Worm (Caenorhabditis elegans) whole organism, midembryonic: ENCODE results near the gene Y44A6D.6.

Experiments used
- T22C8.4 ChIP-seq: fragments of 200-800 bp; sonication (Bioruptor generic); IDR thresholded peaks from 2 replicates; pipeline ENCODE4 v1.3.6; 2022; ENCODE audit warnings: missing genetic modification characterization, missing compliant biosample characterization
- cog-1 ChIP-seq: sonication (generic microtip); optimal IDR thresholded peaks from 2 replicates; lab custom pipeline; 2016; ENCODE audit warnings: missing genetic modification characterization, missing compliant biosample characterization
- flt-1 ChIP-seq: fragments of 200-800 bp; sonication (Bioruptor generic); IDR thresholded peaks from 2 replicates; pipeline ENCODE4 v1.3.6; 2022; ENCODE audit warnings: missing genetic modification characterization, missing compliant biosample characterization
- klf-2 ChIP-seq: fragments of 200-800 bp; sonication (Bioruptor generic); conservative IDR thresholded peaks from 2 replicates; pipeline ENCODE4 v1.3.6; 2022; ENCODE audit warnings: missing genetic modification reagents, missing genetic modification characterization, missing compliant biosample characterization
- med-1 ChIP-seq: sonication (generic microtip); optimal IDR thresholded peaks from 2 replicates; lab custom pipeline; 2017; ENCODE audit warnings: missing genetic modification characterization, mild to moderate bottlenecking, missing compliant biosample characterization, antibody characterized with exemption, missing genetic modification reagents; ENCODE audit not compliant: insufficient read depth
- ref-1 ChIP-seq: fragments of 200-800 bp; sonication (Bioruptor generic); conservative IDR thresholded peaks from 2 replicates; pipeline ENCODE4 v1.3.6; 2022; ENCODE audit warnings: missing genetic modification reagents, missing genetic modification characterization, missing compliant biosample characterization
- tab-1 ChIP-seq: fragments of 200-800 bp; sonication (Bioruptor generic); IDR thresholded peaks from 2 replicates; pipeline ENCODE4 v1.3.6; 2022; ENCODE audit warnings: missing genetic modification characterization, missing compliant biosample characterization
- ztf-23 ChIP-seq: fragments of 200-800 bp; sonication (Bioruptor generic); IDR thresholded peaks from 2 replicates; pipeline ENCODE4 v1.3.6; 2022; ENCODE audit warnings: missing genetic modification reagents, missing genetic modification characterization, missing compliant biosample characterization
- ztf-29 ChIP-seq: fragments of 200-800 bp; sonication (Bioruptor generic); IDR thresholded peaks from 2 replicates; pipeline ENCODE4 v1.3.6; 2022; ENCODE audit warnings: missing genetic modification reagents, missing genetic modification characterization, missing compliant biosample characterization

The Y44A6D.6 gene

ce11 chrV:20779707-20780346 lies 27.3 kb upstream of the Y44A6D.6 start:
- TF ChIP-seq ztf-23 (GFP tag; lab: Robert Waterston, UW) (no peak), tab-1 (GFP tag; lab: Robert Waterston, UW) (no peak), flt-1 (GFP tag; lab: Robert Waterston, UW) (no peak), T22C8.4 (GFP tag; lab: Robert Waterston, UW) (no peak), ztf-29 (no peak), klf-2 (GFP tag; lab: Robert Waterston, UW) (no peak), cog-1 (tag; lab: Kevin White, UChicago) (no peak), med-1 (GFP tag; lab: Kevin White, UChicago) (no peak), ref-1 (GFP tag; lab: Robert Waterston, UW) (no peak)

- TF ChIP-seq med-1 (GFP tag; lab: Kevin White, UChicago) = no peak
- no peak for TF ChIP-seq ztf-29
- no peak for TF ChIP-seq klf-2 (GFP tag; lab: Robert Waterston, UW)
- TF ChIP-seq ref-1 (GFP tag; lab: Robert Waterston, UW) = no peak
- TF ChIP-seq flt-1 (GFP tag; lab: Robert Waterston, UW) = no peak
- TF ChIP-seq T22C8.4 (GFP tag; lab: Robert Waterston, UW) = no peak
- no peak for TF ChIP-seq tab-1 (GFP tag; lab: Robert Waterston, UW)
- no peak for TF ChIP-seq cog-1 (tag; lab: Kevin White, UChicago)
- TF ChIP-seq ztf-23 (GFP tag; lab: Robert Waterston, UW) = no peak
Observed at ce11 chrV:20780400-20780799, 26.7 kb upstream of the Y44A6D.6 start, which contains the start of gene hif-1. Gene hif-1, plus strand, starts transcription at chrV:20780407.

- TF ChIP-seq klf-2 (GFP tag; lab: Robert Waterston, UW) (no peak), ztf-29 (no peak), ref-1 (GFP tag; lab: Robert Waterston, UW) (no peak), T22C8.4 (GFP tag; lab: Robert Waterston, UW) (no peak), med-1 (GFP tag; lab: Kevin White, UChicago) (no peak), cog-1 (tag; lab: Kevin White, UChicago) (no peak), ztf-23 (GFP tag; lab: Robert Waterston, UW) (no peak), tab-1 (GFP tag; lab: Robert Waterston, UW) (no peak), flt-1 (GFP tag; lab: Robert Waterston, UW) (no peak)
Observed at ce11 chrV:20781346-20781952, 25.7 kb upstream of the Y44A6D.6 start.

ce11 chrV:20782188-20782587 lies 24.9 kb upstream of the Y44A6D.6 start:
- TF ChIP-seq ref-1 (GFP tag; lab: Robert Waterston, UW) (no peak), T22C8.4 (GFP tag; lab: Robert Waterston, UW) (no peak), cog-1 (tag; lab: Kevin White, UChicago) (no peak), ztf-29 (no peak), klf-2 (GFP tag; lab: Robert Waterston, UW) (no peak)

ce11 chrV:20783642-20784041 lies 23.5 kb upstream of the Y44A6D.6 start:
- no peak for TF ChIP-seq cog-1 (tag; lab: Kevin White, UChicago)
- TF ChIP-seq ref-1 (GFP tag; lab: Robert Waterston, UW) = no peak
- TF ChIP-seq klf-2 (GFP tag; lab: Robert Waterston, UW) = no peak
- TF ChIP-seq tab-1 (GFP tag; lab: Robert Waterston, UW) = no peak
- TF ChIP-seq flt-1 (GFP tag; lab: Robert Waterston, UW) = no peak
- no peak for TF ChIP-seq T22C8.4 (GFP tag; lab: Robert Waterston, UW)
- no peak for TF ChIP-seq med-1 (GFP tag; lab: Kevin White, UChicago)
- TF ChIP-seq ztf-29 = no peak
- no peak for TF ChIP-seq ztf-23 (GFP tag; lab: Robert Waterston, UW)

- TF ChIP-seq ztf-29 (no peak), tab-1 (GFP tag; lab: Robert Waterston, UW) (no peak), cog-1 (tag; lab: Kevin White, UChicago) (no peak), T22C8.4 (GFP tag; lab: Robert Waterston, UW) (no peak), klf-2 (GFP tag; lab: Robert Waterston, UW) (no peak), med-1 (GFP tag; lab: Kevin White, UChicago) (no peak), ztf-23 (GFP tag; lab: Robert Waterston, UW) (no peak), ref-1 (GFP tag; lab: Robert Waterston, UW) (no peak), flt-1 (GFP tag; lab: Robert Waterston, UW) (no peak)
Observed at ce11 chrV:20785050-20785847, 21.9 kb upstream of the Y44A6D.6 start.

ce11 chrV:20785848-20786225 lies 21.3 kb upstream of the Y44A6D.6 start:
- TF ChIP-seq ztf-29 (no peak), flt-1 (GFP tag; lab: Robert Waterston, UW) (no peak), tab-1 (GFP tag; lab: Robert Waterston, UW) (no peak)

- no peak for TF ChIP-seq tab-1 (GFP tag; lab: Robert Waterston, UW)
- TF ChIP-seq cog-1 (tag; lab: Kevin White, UChicago) = no peak
- no peak for TF ChIP-seq ztf-23 (GFP tag; lab: Robert Waterston, UW)
- no peak for TF ChIP-seq ztf-29
- no peak for TF ChIP-seq flt-1 (GFP tag; lab: Robert Waterston, UW)
- no peak for TF ChIP-seq klf-2 (GFP tag; lab: Robert Waterston, UW)
- TF ChIP-seq med-1 (GFP tag; lab: Kevin White, UChicago) = no peak
- TF ChIP-seq ref-1 (GFP tag; lab: Robert Waterston, UW) = no peak
- TF ChIP-seq T22C8.4 (GFP tag; lab: Robert Waterston, UW) = no peak
Observed at ce11 chrV:20789105-20789504, 18.0 kb upstream of the Y44A6D.6 start, which contains the start of gene tpan-1. Gene tpan-1, plus strand, starts transcription at chrV:20789502.
